Fruit fly (Drosophila melanogaster) whole organism, adult: Measurements from ENCODE around the gene Sys1.

Experiments used
- CG11617 ChIP-seq: fragments of 200-800 bp; sonication (Bioruptor generic); optimal IDR thresholded peaks from 2 replicates; lab custom pipeline; 2017; ENCODE audit warnings: mild to moderate bottlenecking, missing biosample characterization, missing genetic modification reagents, missing genetic modification characterization
- CG12768 ChIP-seq: fragments of 200-800 bp; sonication (Bioruptor generic); optimal IDR thresholded peaks from 2 replicates; lab custom pipeline; 2017; ENCODE audit warnings: missing biosample characterization, missing genetic modification characterization, mild to moderate bottlenecking, moderate library complexity, missing genetic modification reagents
- CG14711 ChIP-seq: fragments of 200-800 bp; sonication (Bioruptor generic); optimal IDR thresholded peaks from 2 replicates; lab custom pipeline; 2018; ENCODE audit warnings: missing biosample characterization, mild to moderate bottlenecking, missing genetic modification characterization, moderate library complexity
- CG1620 ChIP-seq: fragments of 200-800 bp; sonication (Bioruptor generic); optimal IDR thresholded peaks from 2 replicates; lab custom pipeline; 2016; ENCODE audit warnings: missing biosample characterization, missing genetic modification characterization
- CG33017 ChIP-seq: fragments of 200-800 bp; sonication (Bioruptor generic); optimal IDR thresholded peaks from 2 replicates; lab custom pipeline; 2018; ENCODE audit warnings: missing biosample characterization, mild to moderate bottlenecking, missing genetic modification characterization, moderate library complexity
- CG5204 ChIP-seq: fragments of 200-800 bp; sonication (Bioruptor generic); optimal IDR thresholded peaks from 2 replicates; lab custom pipeline; 2016; ENCODE audit warnings: missing biosample characterization, missing genetic modification characterization
- CG7045 ChIP-seq: fragments of 200-800 bp; sonication (Bioruptor generic); optimal IDR thresholded peaks from 2 replicates; lab custom pipeline; 2017; ENCODE audit warnings: missing biosample characterization, mild to moderate bottlenecking, missing genetic modification characterization
- CG7101 ChIP-seq: fragments of 200-800 bp; sonication (Bioruptor generic); optimal IDR thresholded peaks from 2 replicates; lab custom pipeline; 2018; ENCODE audit warnings: missing biosample characterization, mild to moderate bottlenecking, missing genetic modification characterization, moderate library complexity
- Clk ChIP-seq: fragments of 200-800 bp; sonication (Bioruptor generic); optimal IDR thresholded peaks from 2 replicates; lab custom pipeline; 2017; ENCODE audit warnings: missing biosample characterization, missing genetic modification characterization
- Crg-1 ChIP-seq: fragments of 200-800 bp; sonication (Bioruptor generic); optimal IDR thresholded peaks from 2 replicates; lab custom pipeline; 2016; ENCODE audit warnings: missing biosample characterization, missing genetic modification characterization
- Hr96 ChIP-seq: fragments of 200-800 bp; sonication (Bioruptor generic); optimal IDR thresholded peaks from 2 replicates; lab custom pipeline; 2016; ENCODE audit warnings: missing biosample characterization, missing genetic modification characterization
- Mnt ChIP-seq: fragments of 200-800 bp; sonication (Bioruptor generic); optimal IDR thresholded peaks from 2 replicates; lab custom pipeline; 2016; ENCODE audit warnings: missing biosample characterization, mild to moderate bottlenecking, missing genetic modification characterization
- bab1 ChIP-seq: fragments of 200-800 bp; sonication (Bioruptor generic); optimal IDR thresholded peaks from 3 replicates; lab custom pipeline; 2019; ENCODE audit warnings: missing biosample characterization, mild to moderate bottlenecking, missing genetic modification characterization, moderate library complexity
- cic ChIP-seq: fragments of 200-800 bp; sonication (Bioruptor generic); optimal IDR thresholded peaks from 2 replicates; lab custom pipeline; 2017; ENCODE audit warnings: missing biosample characterization, mild to moderate bottlenecking, missing genetic modification characterization, moderate library complexity
- cnc ChIP-seq, 2 experiments: fragments of >200 bp; optimal IDR thresholded peaks; 2 replicates each; lab custom pipeline; 2017
- kay ChIP-seq: fragments of 200-800 bp; sonication (Bioruptor generic); peaks from one replicate; lab custom pipeline; 2016; ENCODE audit warnings: missing biosample characterization, missing genetic modification characterization, borderline replicate concordance
- ovo ChIP-seq: fragments of 200-800 bp; sonication (Bioruptor generic); optimal IDR thresholded peaks from 2 replicates; lab custom pipeline; 2016; ENCODE audit warnings: missing biosample characterization, missing genetic modification characterization
- pad ChIP-seq: fragments of 200-800 bp; sonication (Bioruptor generic); optimal IDR thresholded peaks from 3 replicates; lab custom pipeline; 2017; ENCODE audit warnings: missing biosample characterization, missing genetic modification characterization, mild to moderate bottlenecking, moderate library complexity, missing genetic modification reagents
- tj ChIP-seq: fragments of 200-800 bp; sonication (Bioruptor generic); optimal IDR thresholded peaks from 3 replicates; lab custom pipeline; 2017; ENCODE audit warnings: missing biosample characterization, mild to moderate bottlenecking, missing genetic modification characterization, moderate library complexity
- toe ChIP-seq: fragments of 200-800 bp; sonication (Bioruptor generic); optimal IDR thresholded peaks from 2 replicates; lab custom pipeline; 2016; ENCODE audit warnings: missing biosample characterization, missing genetic modification characterization

The Sys1 gene

DNA sequence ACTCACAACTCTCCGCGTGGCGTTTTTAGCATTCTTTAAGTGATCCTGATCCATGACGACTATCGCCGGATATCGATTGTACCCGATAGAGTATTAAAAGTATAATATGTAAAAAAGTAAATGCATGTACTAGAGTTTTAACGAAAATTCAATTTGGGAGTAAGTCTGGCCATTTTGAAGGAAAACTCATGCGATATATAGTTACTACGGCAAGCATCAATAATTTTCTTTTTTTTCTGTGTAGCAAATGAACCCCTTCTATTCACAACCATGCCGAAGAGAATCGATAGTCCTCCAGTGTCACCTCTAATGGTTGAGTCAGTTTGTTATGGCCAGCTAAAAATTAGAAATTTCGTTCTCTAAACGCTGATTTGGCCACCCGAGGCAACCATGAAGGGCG lies at the start of gene Sys1, which contains the start of gene Dhod:
Gene Sys1, plus strand, starts transcription at position 91 of the 400 bp plus-strand sequence.
Gene Dhod, minus strand, starts transcription at position 186 of the 400 bp plus-strand sequence.
- TF ChIP-seq CG33017 (tag; lab: Kevin White, UChicago) (peak; percentile 54), kay (GFP tag; lab: Kevin White, UChicago) (no peak), CG7045 (GFP tag; lab: Kevin White, UChicago) (peak; percentile 49), Crg-1 (GFP tag; lab: Kevin White, UChicago) (peak; percentile 79), Hr96 (peak; percentile 76), CG11617 (GFP tag; lab: Kevin White, UChicago) (peak; percentile 75), CG1620 (GFP tag; lab: Kevin White, UChicago) (peak; percentile 74), CG14711 (tag; lab: Kevin White, UChicago) (peak; percentile 81), CG5204 (no peak), toe (GFP tag; lab: Kevin White, UChicago) (peak; percentile 84), tj (GFP tag; lab: Kevin White, UChicago) (peak; percentile 46), Mnt (GFP tag; lab: Kevin White, UChicago) (peak; percentile 87), CG7101 (tag; lab: Kevin White, UChicago) (peak; percentile 74), cnc (optimal IDR thresholded peaks at IDR 0.05; lab: Kevin White, UChicago) (no peak), Clk (GFP tag; lab: Kevin White, UChicago) (peak; percentile 16), cic (GFP tag; lab: Kevin White, UChicago) (peak; percentile 9), CG12768 (GFP tag; lab: Kevin White, UChicago) (peak; percentile 71), bab1 (GFP tag; lab: Kevin White, UChicago) (peak; percentile 89), ovo (GFP tag; lab: Kevin White, UChicago) (peak; percentile 19), pad (GFP tag; lab: Kevin White, UChicago) (peak; percentile 47)

DNA sequence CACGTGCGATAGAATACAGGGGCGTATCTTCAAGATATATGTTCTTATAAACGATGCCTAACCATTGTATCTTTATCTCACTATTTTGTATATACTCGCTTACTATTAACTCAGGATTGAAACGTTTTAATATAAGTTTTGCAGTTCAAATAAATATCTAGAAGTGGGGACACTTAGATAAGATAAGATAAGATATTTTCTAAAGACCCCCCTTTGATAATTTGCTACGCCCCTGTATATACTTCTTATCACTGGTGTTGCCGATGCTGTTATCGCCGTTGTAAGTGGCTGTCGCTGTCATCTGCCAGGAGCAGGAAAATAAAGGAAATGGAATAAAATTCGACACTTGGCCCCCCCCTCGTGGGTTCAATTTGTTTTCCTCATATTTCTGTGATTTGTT lies 36.5 kb upstream of the Sys1 start:
- no peak for TF ChIP-seq toe (GFP tag; lab: Kevin White, UChicago)
- TF ChIP-seq CG5204 = no peak

DNA sequence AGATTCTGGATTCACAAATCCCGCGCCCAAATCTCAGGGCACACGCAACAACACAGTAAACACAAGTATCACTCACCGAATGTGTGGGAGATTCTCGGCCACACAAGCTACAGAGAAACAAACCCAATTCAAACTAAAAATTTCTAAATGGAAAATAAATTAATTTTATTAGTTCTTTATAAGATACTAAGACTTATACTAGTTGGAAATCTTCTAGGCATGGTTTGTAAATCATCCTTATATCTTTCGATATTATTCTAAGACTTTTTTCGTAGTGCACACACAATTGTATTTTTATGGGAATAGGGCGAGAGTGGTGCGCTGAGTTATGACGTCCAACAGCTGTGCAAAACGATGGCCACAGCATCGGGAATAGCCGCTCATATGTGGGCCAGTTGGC lies 33.5 kb upstream of the Sys1 start:
- TF ChIP-seq CG5204 = no peak
- TF ChIP-seq CG12768 (GFP tag; lab: Kevin White, UChicago) = no peak
- TF ChIP-seq Clk (GFP tag; lab: Kevin White, UChicago) = no peak
- no peak for TF ChIP-seq CG14711 (tag; lab: Kevin White, UChicago)
- TF ChIP-seq CG7101 (tag; lab: Kevin White, UChicago) = no peak
- TF ChIP-seq toe (GFP tag; lab: Kevin White, UChicago) = no peak
- no peak for TF ChIP-seq Hr96

DNA sequence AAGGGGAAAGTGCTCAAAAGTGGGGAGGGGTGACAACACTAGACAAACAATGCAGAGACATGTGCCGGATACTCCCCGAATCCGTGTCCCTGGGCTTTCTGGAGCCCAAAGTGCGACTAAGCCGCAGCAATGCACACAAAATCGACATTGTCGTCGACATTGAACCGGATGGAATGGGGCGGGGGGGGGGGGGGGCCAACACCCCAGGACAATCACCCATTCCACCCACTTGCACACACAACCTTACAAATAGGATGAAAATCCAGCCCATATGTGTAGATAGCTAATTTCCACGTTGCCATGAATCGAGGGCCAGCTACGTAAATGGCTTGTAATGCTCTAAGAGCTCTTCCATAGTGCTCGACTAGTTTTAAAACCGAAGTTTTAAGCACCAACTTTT lies 31.9 kb upstream of the Sys1 start:
- TF ChIP-seq CG1620 (GFP tag; lab: Kevin White, UChicago) (no peak), CG5204 (no peak), kay (GFP tag; lab: Kevin White, UChicago) (no peak), tj (GFP tag; lab: Kevin White, UChicago) (no peak), CG11617 (GFP tag; lab: Kevin White, UChicago) (no peak), toe (GFP tag; lab: Kevin White, UChicago) (no peak), cnc (optimal IDR thresholded peaks at IDR 0.05; lab: Kevin White, UChicago) (no peak), CG14711 (tag; lab: Kevin White, UChicago) (no peak), bab1 (GFP tag; lab: Kevin White, UChicago) (no peak)

DNA sequence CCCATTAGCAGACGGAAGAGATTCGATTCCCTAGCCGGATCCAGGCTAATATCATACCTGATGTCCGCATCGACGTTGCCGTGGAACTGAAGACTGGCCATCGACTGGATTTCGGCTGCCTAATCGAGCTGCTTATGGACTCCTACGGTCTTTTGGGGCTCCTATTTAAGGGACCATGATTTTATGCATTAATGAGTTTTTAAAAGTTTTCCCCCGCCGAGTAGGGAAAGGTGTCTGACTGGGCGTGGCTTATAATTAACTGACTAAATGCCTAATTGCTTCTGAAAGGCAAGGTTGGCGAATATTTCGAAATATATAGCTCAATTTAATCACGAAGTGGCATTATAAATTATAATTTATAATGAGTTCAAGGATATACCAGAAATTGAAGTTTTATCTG lies 16.8 kb upstream of the Sys1 start, which contains the start of gene Or85e:
Gene Or85e, minus strand, starts transcription at position 101 of the 400 bp plus-strand sequence.
- TF ChIP-seq Hr96 = no peak
- TF ChIP-seq CG33017 (tag; lab: Kevin White, UChicago) = no peak
- no peak for TF ChIP-seq Clk (GFP tag; lab: Kevin White, UChicago)
- no peak for TF ChIP-seq CG7045 (GFP tag; lab: Kevin White, UChicago)
- TF ChIP-seq CG7101 (tag; lab: Kevin White, UChicago) = no peak
- TF ChIP-seq cnc (optimal IDR thresholded peaks at IDR 0.05; lab: Kevin White, UChicago) = no peak
- TF ChIP-seq CG11617 (GFP tag; lab: Kevin White, UChicago) = no peak
- TF ChIP-seq tj (GFP tag; lab: Kevin White, UChicago) = no peak
- TF ChIP-seq pad (GFP tag; lab: Kevin White, UChicago) = no peak
- no peak for TF ChIP-seq kay (GFP tag; lab: Kevin White, UChicago)
- no peak for TF ChIP-seq bab1 (GFP tag; lab: Kevin White, UChicago)
- no peak for TF ChIP-seq CG1620 (GFP tag; lab: Kevin White, UChicago)
- no peak for TF ChIP-seq Crg-1 (GFP tag; lab: Kevin White, UChicago)
- no peak for TF ChIP-seq ovo (GFP tag; lab: Kevin White, UChicago)
- no peak for TF ChIP-seq toe (GFP tag; lab: Kevin White, UChicago)
- no peak for TF ChIP-seq CG14711 (tag; lab: Kevin White, UChicago)
- TF ChIP-seq CG12768 (GFP tag; lab: Kevin White, UChicago) = no peak
- no peak for TF ChIP-seq cic (GFP tag; lab: Kevin White, UChicago)
- no peak for TF ChIP-seq CG5204
- no peak for TF ChIP-seq Mnt (GFP tag; lab: Kevin White, UChicago)

DNA sequence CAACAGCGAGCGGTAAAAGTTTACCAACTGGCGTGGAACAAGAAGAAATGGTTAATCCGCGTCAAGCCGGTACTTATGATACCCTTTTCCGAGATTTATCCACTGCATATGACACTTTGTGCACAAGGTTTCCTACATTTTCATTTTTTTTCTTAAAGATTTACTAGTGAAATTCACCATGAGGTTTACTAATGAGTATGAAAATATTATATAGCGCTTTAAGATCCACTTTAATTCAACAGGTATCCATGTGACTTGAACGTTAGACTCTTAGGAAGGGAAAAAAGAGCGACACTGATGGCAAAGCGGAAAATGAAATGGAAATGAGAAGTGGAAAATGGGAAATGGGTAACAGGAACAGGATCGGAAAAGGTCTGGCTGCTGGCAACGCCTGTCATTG lies 14.0 kb upstream of the Sys1 start:
- TF ChIP-seq CG5204 (no peak), toe (GFP tag; lab: Kevin White, UChicago) (no peak), pad (GFP tag; lab: Kevin White, UChicago) (no peak), CG7101 (tag; lab: Kevin White, UChicago) (no peak), cnc (optimal IDR thresholded peaks at IDR 0.05; lab: Kevin White, UChicago) (no peak), cic (GFP tag; lab: Kevin White, UChicago) (no peak)
